Fruit fly (Drosophila melanogaster) whole organism, embryonic: Measurements from ENCODE around the gene CG4270.

ENCODE experiments used
- CG10274 ChIP-seq: fragments of 200-800 bp; sonication (Bioruptor generic); optimal IDR thresholded peaks from 3 replicates; lab custom pipeline; 2017; ENCODE audit warnings: missing biosample characterization, mild to moderate bottlenecking, missing genetic modification characterization
- CG10543 ChIP-seq: fragments of 200-800 bp; sonication (Bioruptor generic); optimal IDR thresholded peaks from 3 replicates; lab custom pipeline; 2017; ENCODE audit warnings: missing biosample characterization, mild to moderate bottlenecking, missing genetic modification characterization, moderate library complexity
- CG10565 ChIP-seq: fragments of 200-800 bp; sonication (Bioruptor generic); optimal IDR thresholded peaks from 3 replicates; lab custom pipeline; 2016; ENCODE audit warnings: missing biosample characterization, mild to moderate bottlenecking, missing genetic modification characterization
- CG11247 ChIP-seq: fragments of 200-800 bp; sonication (Bioruptor generic); IDR thresholded peaks from 2 replicates; pipeline ENCODE4 v1.3.6; 2022; ENCODE audit warnings: missing biosample characterization, missing genetic modification characterization
- CG12219 ChIP-seq: fragments of 200-800 bp; sonication (Bioruptor generic); optimal IDR thresholded peaks from 3 replicates; lab custom pipeline; 2018; ENCODE audit warnings: missing biosample characterization, mild to moderate bottlenecking, missing genetic modification characterization
- CG12391 ChIP-seq: fragments of 200-800 bp; sonication (Bioruptor generic); optimal IDR thresholded peaks from 3 replicates; lab custom pipeline; 2018; ENCODE audit warnings: missing biosample characterization, mild to moderate bottlenecking, missing genetic modification characterization, moderate library complexity
- CG14710 ChIP-seq: fragments of 200-800 bp; sonication (Bioruptor generic); optimal IDR thresholded peaks from 3 replicates; lab custom pipeline; 2019; ENCODE audit warnings: missing biosample characterization, mild to moderate bottlenecking, missing genetic modification characterization, moderate library complexity
- CG1529 ChIP-seq: fragments of 200-800 bp; sonication (Bioruptor generic); optimal IDR thresholded peaks from 3 replicates; lab custom pipeline; 2018; ENCODE audit warnings: missing biosample characterization, missing genetic modification characterization
- CG17568 ChIP-seq: fragments of 200-800 bp; sonication (Bioruptor generic); optimal IDR thresholded peaks from 2 replicates; lab custom pipeline; 2018; ENCODE audit warnings: missing biosample characterization, mild to moderate bottlenecking, missing genetic modification characterization, moderate library complexity
- CG2678 ChIP-seq: fragments of 200-800 bp; sonication (Bioruptor generic); optimal IDR thresholded peaks from 3 replicates; lab custom pipeline; 2019; ENCODE audit warnings: missing biosample characterization, mild to moderate bottlenecking, missing genetic modification characterization, moderate library complexity
- CG30431 ChIP-seq: fragments of 200-800 bp; sonication (Bioruptor generic); optimal IDR thresholded peaks from 2 replicates; lab custom pipeline; 2017; ENCODE audit warnings: missing biosample characterization, missing genetic modification characterization
- CG31365 ChIP-seq: fragments of 200-800 bp; sonication (Bioruptor generic); optimal IDR thresholded peaks from 2 replicates; lab custom pipeline; 2018; ENCODE audit warnings: missing biosample characterization, mild to moderate bottlenecking, missing genetic modification characterization
- CG33213 ChIP-seq: fragments of 200-800 bp; sonication (Bioruptor generic); optimal IDR thresholded peaks from 3 replicates; lab custom pipeline; 2016; ENCODE audit warnings: missing biosample characterization, missing genetic modification characterization
- CG4424 ChIP-seq: fragments of 200-800 bp; sonication (Bioruptor generic); optimal IDR thresholded peaks from 3 replicates; lab custom pipeline; 2016; ENCODE audit warnings: missing biosample characterization, missing genetic modification characterization
- CG5245 ChIP-seq: fragments of 200-800 bp; sonication (Bioruptor generic); optimal IDR thresholded peaks from 3 replicates; lab custom pipeline; 2016; ENCODE audit warnings: missing biosample characterization, missing genetic modification characterization
- CG8089 ChIP-seq: fragments of 200-800 bp; sonication (Bioruptor generic); optimal IDR thresholded peaks from 3 replicates; lab custom pipeline; 2016; ENCODE audit warnings: missing biosample characterization, missing genetic modification characterization
- D19B ChIP-seq: fragments of 200-800 bp; sonication (Bioruptor generic); optimal IDR thresholded peaks from 2 replicates; lab custom pipeline; 2017; ENCODE audit warnings: missing biosample characterization, mild to moderate bottlenecking, missing genetic modification characterization
- Dfd ChIP-seq, 2 experiments: fragments of >200 bp; optimal IDR thresholded peaks; 2 replicates each; lab custom pipeline; 2017; ENCODE audit warnings: missing biosample characterization in 2 of 2, missing genetic modification characterization in 2 of 2
- Drgx ChIP-seq: fragments of 200-800 bp; sonication (Bioruptor generic); IDR thresholded peaks from 2 replicates; pipeline ENCODE4 v1.3.6; 2022; ENCODE audit warnings: missing biosample characterization, missing genetic modification characterization
- E2f1 ChIP-seq: fragments of 200-800 bp; sonication (Bioruptor generic); IDR thresholded peaks from 2 replicates; pipeline ENCODE4 v1.3.6; 2022; ENCODE audit warnings: missing biosample characterization, missing genetic modification characterization
- H15 ChIP-seq: fragments of 200-800 bp; sonication (Bioruptor generic); IDR thresholded peaks from 3 replicates; pipeline ENCODE4 v1.3.6; 2022; ENCODE audit warnings: missing biosample characterization, missing genetic modification characterization
- Med ChIP-seq: fragments of 200-800 bp; sonication (Bioruptor generic); peaks from one replicate; lab custom pipeline; 2016; ENCODE audit warnings: missing biosample characterization, missing genetic modification characterization, mild to moderate bottlenecking, inconsistent platforms, moderate library complexity
- Mrtf ChIP-seq: fragments of 200-800 bp; sonication (Bioruptor generic); IDR thresholded peaks from 3 replicates; pipeline ENCODE4 v1.3.6; 2022; ENCODE audit warnings: missing biosample characterization, missing genetic modification characterization
- NK7.1 ChIP-seq: fragments of 200-800 bp; sonication (Bioruptor generic); optimal IDR thresholded peaks from 3 replicates; lab custom pipeline; 2016; ENCODE audit warnings: missing biosample characterization, missing genetic modification characterization
- TFAM ChIP-seq: fragments of 200-800 bp; sonication (Bioruptor generic); optimal IDR thresholded peaks from 2 replicates; lab custom pipeline; 2017; ENCODE audit warnings: missing biosample characterization, missing genetic modification characterization, inconsistent platforms
- ac ChIP-seq: fragments of 200-800 bp; sonication (Bioruptor generic); optimal IDR thresholded peaks from 3 replicates; lab custom pipeline; 2017; ENCODE audit warnings: missing biosample characterization, mild to moderate bottlenecking, missing genetic modification characterization
- ara ChIP-seq: fragments of 200-800 bp; sonication (Bioruptor generic); IDR thresholded peaks from 2 replicates; pipeline ENCODE4 v1.3.6; 2022; ENCODE audit warnings: missing biosample characterization, missing genetic modification characterization
- ase ChIP-seq: fragments of 200-800 bp; sonication (Bioruptor generic); IDR thresholded peaks from 3 replicates; pipeline ENCODE4 v1.3.6; 2022; ENCODE audit warnings: missing biosample characterization, missing genetic modification characterization
- bab2 ChIP-seq: fragments of 200-800 bp; sonication (Bioruptor generic); optimal IDR thresholded peaks from 2 replicates; lab custom pipeline; 2016; ENCODE audit warnings: missing biosample characterization, missing genetic modification characterization
- bbx ChIP-seq: fragments of 200-800 bp; sonication (Bioruptor generic); IDR thresholded peaks from 2 replicates; pipeline ENCODE4 v1.3.6; 2022; ENCODE audit warnings: missing biosample characterization, missing genetic modification characterization; ENCODE audit not compliant: partially characterized antibody
- corto ChIP-seq: fragments of 200-800 bp; sonication (Bioruptor generic); optimal IDR thresholded peaks from 2 replicates; lab custom pipeline; 2016; ENCODE audit warnings: missing biosample characterization, mild to moderate bottlenecking, missing genetic modification characterization, moderate library complexity
- danr ChIP-seq: fragments of 200-800 bp; sonication (Bioruptor generic); IDR thresholded peaks from 2 replicates; pipeline ENCODE4 v1.3.6; 2022; ENCODE audit warnings: missing biosample characterization, missing genetic modification characterization
- grau ChIP-seq: fragments of 200-800 bp; optimal IDR thresholded peaks from 3 replicates; lab custom pipeline; 2019; ENCODE audit warnings: missing biosample characterization, mild to moderate bottlenecking, missing genetic modification characterization, moderate library complexity
- gsb ChIP-seq: fragments of 200-800 bp; sonication (Bioruptor generic); IDR thresholded peaks from 2 replicates; pipeline ENCODE4 v1.3.6; 2022; ENCODE audit warnings: missing biosample characterization, missing genetic modification characterization
- ham ChIP-seq: fragments of 200-800 bp; sonication (Bioruptor generic); IDR thresholded peaks from 2 replicates; pipeline ENCODE4 v1.3.6; 2022; ENCODE audit warnings: missing biosample characterization, missing genetic modification characterization
- hbn ChIP-seq: fragments of 200-800 bp; sonication (Bioruptor generic); IDR thresholded peaks from 2 replicates; pipeline ENCODE4 v1.3.6; 2022; ENCODE audit warnings: missing biosample characterization, missing genetic modification characterization; ENCODE audit not compliant: partially characterized antibody
- jigr1 ChIP-seq: fragments of 200-800 bp; sonication (Bioruptor generic); IDR thresholded peaks from 3 replicates; pipeline ENCODE4 v1.3.6; 2022; ENCODE audit warnings: missing biosample characterization, missing genetic modification characterization
- lilli ChIP-seq: fragments of 200-800 bp; sonication (Bioruptor generic); optimal IDR thresholded peaks from 3 replicates; lab custom pipeline; 2016; ENCODE audit warnings: missing biosample characterization, missing genetic modification characterization
- maf-S ChIP-seq: fragments of 200-800 bp; sonication (Bioruptor generic); optimal IDR thresholded peaks from 2 replicates; lab custom pipeline; 2016; ENCODE audit warnings: missing biosample characterization, missing genetic modification characterization
- pros ChIP-seq: fragments of 200-800 bp; sonication (Bioruptor generic); optimal IDR thresholded peaks from 3 replicates; lab custom pipeline; 2019; ENCODE audit warnings: missing biosample characterization, mild to moderate bottlenecking, missing genetic modification characterization, moderate library complexity
- psq ChIP-seq: fragments of 200-800 bp; sonication (Bioruptor generic); optimal IDR thresholded peaks from 2 replicates; lab custom pipeline; 2017; ENCODE audit warnings: missing biosample characterization, missing genetic modification characterization
- run ChIP-seq: fragments of 200-800 bp; sonication (Bioruptor generic); optimal IDR thresholded peaks from 3 replicates; lab custom pipeline; 2018; ENCODE audit warnings: missing biosample characterization, mild to moderate bottlenecking, missing genetic modification characterization
- schlank ChIP-seq: fragments of 200-800 bp; sonication (Bioruptor generic); optimal IDR thresholded peaks from 2 replicates; lab custom pipeline; 2018; ENCODE audit warnings: missing biosample characterization, mild to moderate bottlenecking, missing genetic modification characterization
- sqz ChIP-seq: fragments of 200-800 bp; sonication (Bioruptor generic); optimal IDR thresholded peaks from 3 replicates; lab custom pipeline; 2018; ENCODE audit warnings: missing biosample characterization, mild to moderate bottlenecking, missing genetic modification characterization
- ssp ChIP-seq: fragments of 200-800 bp; sonication (Bioruptor generic); IDR thresholded peaks from 2 replicates; pipeline ENCODE4 v1.3.6; 2022; ENCODE audit warnings: missing biosample characterization, missing genetic modification characterization
- tio ChIP-seq: fragments of 200-800 bp; sonication (Bioruptor generic); optimal IDR thresholded peaks from 2 replicates; lab custom pipeline; 2017; ENCODE audit warnings: missing biosample characterization, missing genetic modification characterization, inconsistent platforms
- twi ChIP-seq: fragments of 200-800 bp; optimal IDR thresholded peaks from 2 replicates; lab custom pipeline; 2019; ENCODE audit warnings: missing biosample characterization, mild to moderate bottlenecking, missing genetic modification characterization, moderate library complexity
- vfl ChIP-seq: fragments of 200-800 bp; sonication (Bioruptor generic); optimal IDR thresholded peaks from 2 replicates; lab custom pipeline; 2016; ENCODE audit warnings: missing biosample characterization, missing genetic modification characterization
- zen2 ChIP-seq: fragments of 200-800 bp; sonication (Bioruptor generic); IDR thresholded peaks from 3 replicates; pipeline ENCODE4 v1.3.6; 2022; ENCODE audit warnings: missing biosample characterization, missing genetic modification characterization; ENCODE audit not compliant: partially characterized antibody

CG4270 gene

DNA sequence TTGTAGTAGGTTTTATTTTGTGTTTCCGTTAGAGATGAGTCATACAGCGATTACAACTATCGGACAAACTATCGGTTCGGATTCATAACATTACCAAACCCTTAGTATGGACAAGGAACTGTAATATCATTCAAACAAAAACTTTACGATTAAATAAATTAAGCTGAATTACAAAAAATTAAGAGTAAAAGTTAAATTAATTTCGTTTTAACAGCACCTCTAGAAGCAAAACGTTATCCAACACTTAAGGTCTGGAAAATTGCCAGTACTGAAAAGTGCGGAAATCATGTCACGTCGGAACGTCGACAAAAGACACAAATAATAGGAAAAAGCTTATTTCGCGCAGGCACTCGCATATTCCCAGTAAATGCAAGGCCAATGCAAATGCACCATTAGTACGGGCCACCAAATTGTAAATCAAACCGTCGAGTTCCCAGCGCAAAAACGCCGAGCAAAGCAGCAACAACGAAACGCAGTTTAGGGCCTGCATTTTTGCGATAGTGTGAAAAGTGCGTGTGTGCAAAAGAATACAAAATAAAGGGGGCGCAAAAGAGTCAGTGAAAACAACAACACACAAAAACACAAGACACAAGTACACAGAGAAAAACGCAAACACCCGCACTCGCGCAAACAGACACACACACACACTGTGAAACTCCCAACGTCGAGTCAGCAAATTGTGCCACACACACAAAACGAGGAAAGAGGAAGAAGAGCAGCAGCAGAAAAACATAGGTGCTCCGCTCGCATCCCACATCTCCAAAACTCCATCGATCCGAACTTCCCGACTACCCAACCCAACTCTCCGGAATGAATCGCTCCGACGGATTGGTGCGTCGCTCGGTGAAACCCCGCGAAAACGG lies 36.8 kb upstream of the CG4270 start, which contains the start of the genes CG15387 and sau (continued):
- TF ChIP-seq NK7.1 (GFP tag; lab: Kevin White, UChicago) (peak; percentile 70), pros (no peak), maf-S (peak; percentile 89), CG4424 (peak; percentile 90), ara (GFP tag; lab: Robert Waterston, UW) (peak; percentile 82), Drgx (peak; percentile 65), bbx (GFP tag; lab: Robert Waterston, UW) (peak; percentile 86), tio (GFP tag; lab: Kevin White, UChicago) (peak; percentile 81), CG10543 (peak; percentile 94), corto (GFP tag; lab: Kevin White, UChicago) (peak; percentile 82), ham (no peak), E2f1 (GFP tag; lab: Robert Waterston, UW) (peak; percentile 80), vfl (GFP tag; lab: Kevin White, UChicago) (peak; percentile 86), CG10274 (GFP tag; lab: Kevin White, UChicago) (peak; percentile 60), ssp (GFP tag; lab: Robert Waterston, UW) (peak; percentile 74), CG2678 (peak; percentile 88), danr (GFP tag; lab: Robert Waterston, UW) (peak; percentile 58), Med (GFP tag; lab: Kevin White, UChicago) (peak; percentile 99), CG11247 (peak; percentile 78), CG10565 (GFP tag; lab: Kevin White, UChicago) (no peak), psq (GFP tag; lab: Kevin White, UChicago) (peak; percentile 71), CG12219 (GFP tag; lab: Kevin White, UChicago) (peak; percentile 69), hbn (GFP tag; lab: Robert Waterston, UW) (peak; percentile 93), CG17568 (peak; percentile 76), twi (tag; lab: Kevin White, UChicago) (peak; percentile 78), CG12391 (tag; lab: Kevin White, UChicago) (peak; percentile 95), TFAM (GFP tag; lab: Kevin White, UChicago) (peak; percentile 24), Dfd (GFP tag; optimal IDR thresholded peaks at IDR 0.05; lab: Kevin White, UChicago) (no peak), zen2 (GFP tag; lab: Robert Waterston, UW) (peak; percentile 84; the same call in 2 of the 3 replicates), CG8089 (GFP tag; lab: Kevin White, UChicago) (peak; percentile 83), CG33213 (GFP tag; lab: Kevin White, UChicago) (peak; percentile 89), lilli (GFP tag; lab: Kevin White, UChicago) (peak; percentile 94), CG1529 (peak; percentile 65), H15 (GFP tag; lab: Robert Waterston, UW) (peak; percentile 76; the same call in 2 of the 3 replicates), D19B (GFP tag; lab: Kevin White, UChicago) (peak; percentile 56), schlank (peak; percentile 72), CG31365 (tag; lab: Kevin White, UChicago) (no peak), grau (tag; lab: Kevin White, UChicago) (peak; percentile 86), jigr1 (no peak), ase (GFP tag; lab: Robert Waterston, UW) (peak; percentile 68; the same call in 2 of the 3 replicates), ac (GFP tag; lab: Kevin White, UChicago) (peak; percentile 45), CG14710 (tag; lab: Kevin White, UChicago) (peak; percentile 95), gsb (GFP tag; lab: Robert Waterston, UW) (peak; percentile 66), Mrtf (peak; percentile 70; the same call in 2 of the 3 replicates), CG5245 (GFP tag; lab: Kevin White, UChicago) (peak; percentile 71), run (peak; percentile 8), bab2 (GFP tag; lab: Kevin White, UChicago) (peak; percentile 92), CG30431 (GFP tag; lab: Kevin White, UChicago) (peak; percentile 50), sqz (peak; percentile 65)
